Worm (Caenorhabditis elegans) whole organism, L4/young adult: ENCODE results near the gene ruvb-2.

Experiments used
- W03F9.2 ChIP-seq: fragments of 150-350 bp; optimal IDR thresholded peaks from 2 replicates; lab custom pipeline; 2014; ENCODE audit warnings: missing biosample characterization, missing genetic modification characterization
- dao-5 ChIP-seq: sonication (generic microtip); optimal IDR thresholded peaks from 2 replicates; lab custom pipeline; 2016; ENCODE audit warnings: missing genotype, missing genetic modification characterization, moderate library complexity, missing compliant biosample characterization
- him-1 ChIP-seq: sonication (generic microtip); optimal IDR thresholded peaks from 2 replicates; lab custom pipeline; 2016; ENCODE audit warnings: missing genotype, missing genetic modification reagents, missing genetic modification characterization, missing compliant biosample characterization

ce11 chrIV:6946832-6947231, 27.6 kb upstream of the ruvb-2 start:
- TF ChIP-seq W03F9.2 = no peak
- TF ChIP-seq dao-5 = no peak
- no peak for TF ChIP-seq him-1 (tag; lab: Kevin White, UChicago)
